Fruit fly (Drosophila melanogaster): ENCODE results near the gene CG11899.

The CG11899 gene

DNA sequence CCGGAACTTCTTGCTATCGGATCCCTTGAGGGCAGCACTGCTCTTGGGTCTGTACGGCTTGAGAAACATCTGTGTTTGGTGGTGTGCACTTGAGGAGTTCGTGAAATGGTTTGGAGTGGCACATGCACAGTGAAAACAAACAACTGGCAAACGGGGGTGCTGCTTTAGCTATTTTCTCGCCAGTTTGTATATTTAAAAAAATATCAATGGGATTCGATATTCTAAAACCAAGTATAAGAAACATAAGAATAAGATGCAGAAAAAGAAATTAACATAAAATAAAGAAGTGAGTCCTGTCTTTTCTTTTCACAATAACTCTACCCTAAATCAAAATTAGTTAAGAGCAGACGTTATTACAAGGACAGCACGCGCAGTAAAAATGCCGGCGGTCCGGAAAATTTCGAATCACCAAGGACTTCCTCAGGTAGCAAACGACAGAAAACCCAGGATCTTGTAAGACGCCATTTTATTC, 48.6 kb upstream of the CG11899 start, which contains the start of gene eIF2D (continued):
- TF ChIP-seq lov (optimal IDR thresholded peaks at IDR 0.05): no peak
- 0 out of 3 replicates have a peak, but pooled peaks have one; percentile 4 for TF ChIP-seq lov (GFP tag; IDR thresholded peaks at IDR 0.05)
- TF ChIP-seq slp2 (GFP tag; optimal IDR thresholded peaks at IDR 0.05): peak; percentile 58
- TF ChIP-seq D (optimal IDR thresholded peaks at IDR 0.05): no peak
- TF ChIP-seq D (GFP tag; optimal IDR thresholded peaks at IDR 0.05): peak; percentile 46
- peak; percentile 33 for TF ChIP-seq bcd (GFP tag; optimal IDR thresholded peaks at IDR 0.05)
- TF ChIP-seq HLH3B (GFP tag; IDR thresholded peaks at IDR 0.05): peak; percentile 61; the same call in 1 of the 2 replicates
- peak; percentile 1 for TF ChIP-seq Dp (GFP tag; optimal IDR thresholded peaks at IDR 0.05)
- TF ChIP-seq CG15601 (tag; optimal IDR thresholded peaks at IDR 0.05): peak; percentile 32
- TF ChIP-seq CG11695 (GFP tag; IDR thresholded peaks at IDR 0.05): peak; percentile 78
- peak; percentile 17; the same call in 1 of the 2 replicates for TF ChIP-seq CG32767 (GFP tag; IDR thresholded peaks at IDR 0.05)
- peak; percentile 43 for TF ChIP-seq CG6254 (GFP tag; optimal IDR thresholded peaks at IDR 0.05)
- TF ChIP-seq sob (GFP tag; IDR thresholded peaks at IDR 0.05): peak; percentile 51; the same call in 1 of the 2 replicates
- TF ChIP-seq CG33213 (GFP tag; optimal IDR thresholded peaks at IDR 0.05): no peak
- peak; percentile 12 for TF ChIP-seq CG1233 (GFP tag; optimal IDR thresholded peaks at IDR 0.05)
- peak; percentile 60 for TF ChIP-seq Fer3 (tag; optimal IDR thresholded peaks at IDR 0.05)
- TF ChIP-seq aop (GFP tag; IDR thresholded peaks at IDR 0.05): no peak
- TF ChIP-seq CG34376 (GFP tag; optimal IDR thresholded peaks at IDR 0.05): peak; percentile 46
- TF ChIP-seq CG11723 (GFP tag; optimal IDR thresholded peaks at IDR 0.05): no peak
- TF ChIP-seq CG32772 (GFP tag; IDR thresholded peaks at IDR 0.05): no peak
- TF ChIP-seq CG13894 (tag; optimal IDR thresholded peaks at IDR 0.05): peak; percentile 26
- TF ChIP-seq CG10147 (GFP tag; optimal IDR thresholded peaks at IDR 0.05): peak; percentile 57
- peak; percentile 28 for TF ChIP-seq CG6683 (GFP tag; optimal IDR thresholded peaks at IDR 0.05)
- no peak for TF ChIP-seq Hand (GFP tag; optimal IDR thresholded peaks at IDR 0.05)
- peak; percentile 66; the same call in 2 of the 3 replicates for TF ChIP-seq dysf (GFP tag; IDR thresholded peaks at IDR 0.05)
- TF ChIP-seq Xrp1 (GFP tag; IDR thresholded peaks at IDR 0.05): peak; percentile 75
- no peak for TF ChIP-seq pfk (GFP tag; optimal IDR thresholded peaks at IDR 0.05)
- no peak for TF ChIP-seq bigmax (GFP tag; optimal IDR thresholded peaks at IDR 0.05)
- TF ChIP-seq bsh (GFP tag; optimal IDR thresholded peaks at IDR 0.05): peak; percentile 1 to 61

dm6 chr3R:29153197-29153644, 47.0 kb upstream of the CG11899 start, which contains the start of the genes Slbp and Rpn2:
Gene Slbp (minus strand): TSS chr3R:29153266.
Gene Rpn2 (plus strand): TSS chr3R:29153524.
- TF ChIP-seq CG11695 (GFP tag; IDR thresholded peaks at IDR 0.05) (no peak), Dll (GFP tag; IDR thresholded peaks at IDR 0.05; ENCODE audit: partially characterized antibody) (peak; percentile 97), disco-r (GFP tag; optimal IDR thresholded peaks at IDR 0.05) (no peak), lov (optimal IDR thresholded peaks at IDR 0.05) (no peak), lov (GFP tag; IDR thresholded peaks at IDR 0.05) (no peak), CG14441 (GFP tag; IDR thresholded peaks at IDR 0.05) (no peak), slou (GFP tag; optimal IDR thresholded peaks at IDR 0.05) (no peak), CG12744 (GFP tag; optimal IDR thresholded peaks at IDR 0.05) (peak; percentile 36), CG5953 (GFP tag; IDR thresholded peaks at IDR 0.05) (no peak), bbx (GFP tag; IDR thresholded peaks at IDR 0.05; ENCODE audit: partially characterized antibody) (peak; percentile 90), CG9797 (GFP tag; optimal IDR thresholded peaks at IDR 0.05) (peak; percentile 97), Camta (GFP tag; optimal IDR thresholded peaks at IDR 0.05) (peak; percentile 3), chm (GFP tag; IDR thresholded peaks at IDR 0.05) (no peak), CG33557 (GFP tag; optimal IDR thresholded peaks at IDR 0.05) (no peak), CG12071 (GFP tag; optimal IDR thresholded peaks at IDR 0.05) (no peak), unpg (GFP tag; optimal IDR thresholded peaks at IDR 0.05) (peak; percentile 39), CG2202 (tag; optimal IDR thresholded peaks at IDR 0.05) (no peak), Hr51 (GFP tag; optimal IDR thresholded peaks at IDR 0.05) (peak; percentile 6 to 37), schlank (tag; optimal IDR thresholded peaks at IDR 0.05) (no peak), cas (GFP tag; IDR thresholded peaks at IDR 0.05) (no peak), salm (tag; optimal IDR thresholded peaks at IDR 0.05) (no peak), Elba2 (GFP tag; optimal IDR thresholded peaks at IDR 0.05) (peak; percentile 40), Rx (GFP tag; IDR thresholded peaks at IDR 0.05) (no peak), CG4854 (GFP tag; optimal IDR thresholded peaks at IDR 0.05) (peak; percentile 37), CG4617 (GFP tag; optimal IDR thresholded peaks at IDR 0.05; ENCODE audit: borderline replicate concordance) (peak; percentile 89)

Measured in whole organism, embryonic.